Worm (Caenorhabditis elegans) whole organism, L4 larva: ENCODE data around the gene C46G7.5.

ENCODE experiments used
- F26F4.8 ChIP-seq: fragments of 200-800 bp; sonication (Bioruptor generic); conservative IDR thresholded peaks from 2 replicates; pipeline ENCODE4 v1.3.6; 2022; ENCODE audit warnings: missing genetic modification characterization, missing compliant biosample characterization
- F37D6.2 ChIP-seq: sonication (generic microtip); optimal IDR thresholded peaks from 2 replicates; lab custom pipeline; 2016; ENCODE audit warnings: mild to moderate bottlenecking, missing genetic modification characterization, missing compliant biosample characterization
- F44E2.7 ChIP-seq: fragments of 200-800 bp; sonication (Bioruptor generic); IDR thresholded peaks from 2 replicates; pipeline ENCODE4 v2.1.2; 2022; ENCODE audit warnings: missing genetic modification characterization, missing compliant biosample characterization
- F49E8.2 ChIP-seq: sonication (generic microtip); optimal IDR thresholded peaks from 2 replicates; lab custom pipeline; 2016; ENCODE audit warnings: missing compliant biosample characterization, mild to moderate bottlenecking, missing genetic modification characterization, borderline replicate concordance
- ZK337.2 ChIP-seq: fragments of 200-800 bp; sonication (Bioruptor generic); IDR thresholded peaks from 2 replicates; pipeline ENCODE4 v1.3.6; 2022; ENCODE audit warnings: missing genetic modification reagents, missing genetic modification characterization, missing compliant biosample characterization
- aha-1 ChIP-seq: fragments of 150-350 bp; peaks from one replicate; lab custom pipeline; 2014; ENCODE audit warnings: missing biosample characterization, missing genetic modification characterization
- aly-2 ChIP-seq: sonication (generic microtip); optimal IDR thresholded peaks from 2 replicates; lab custom pipeline; 2018; ENCODE audit warnings: missing biosample characterization, missing genetic modification characterization
- ama-1 ChIP-seq: fragments of 150-350 bp; optimal IDR thresholded peaks from 2 replicates; lab custom pipeline; 2014; ENCODE audit warnings: inconsistent platforms, mixed read lengths
- ceh-32 ChIP-seq: sonication (generic microtip); optimal IDR thresholded peaks from 2 replicates; lab custom pipeline; 2016; ENCODE audit warnings: mild to moderate bottlenecking, missing genetic modification characterization, missing compliant biosample characterization; ENCODE audit not compliant: poor library complexity
- ceh-82 ChIP-seq: sonication (generic microtip); optimal IDR thresholded peaks from 2 replicates; lab custom pipeline; 2017; ENCODE audit warnings: missing biosample characterization, missing genetic modification characterization
- ctbp-1 ChIP-seq: fragments of 200-800 bp; sonication (Bioruptor generic); IDR thresholded peaks from 2 replicates; pipeline ENCODE4 v1.3.6; 2022; ENCODE audit warnings: missing genetic modification reagents, missing genetic modification characterization, missing compliant biosample characterization
- daf-16 ChIP-seq, 3 experiments: sonication (generic microtip); optimal IDR thresholded peaks; 2 replicates each; lab custom pipeline; 2016 to 2017; ENCODE audit warnings: missing genetic modification characterization in 3 of 3, missing genetic modification reagents in 3 of 3, mild to moderate bottlenecking in 2 of 3, missing compliant biosample characterization in 2 of 3, missing biosample characterization in 1 of 3, moderate library complexity in 1 of 3
- daf-19 ChIP-seq: fragments of 200-800 bp; sonication (Bioruptor generic); conservative IDR thresholded peaks from 2 replicates; pipeline ENCODE4 v1.3.6; 2022; ENCODE audit warnings: missing genetic modification characterization, missing compliant biosample characterization
- daf-8 ChIP-seq: fragments of 200-800 bp; sonication (Bioruptor generic); IDR thresholded peaks from 2 replicates; pipeline ENCODE4 v1.3.6; 2022; ENCODE audit warnings: missing genetic modification characterization, missing compliant biosample characterization
- dmd-6 ChIP-seq: fragments of 200-800 bp; sonication (Bioruptor generic); IDR thresholded peaks from 2 replicates; pipeline ENCODE4 v1.3.6; 2022; ENCODE audit warnings: missing genetic modification reagents, missing genetic modification characterization, missing compliant biosample characterization
- dve-1 ChIP-seq: sonication (generic microtip); optimal IDR thresholded peaks from 2 replicates; lab custom pipeline; 2017; ENCODE audit warnings: antibody characterized with exemption, mild to moderate bottlenecking, missing genetic modification characterization, missing compliant biosample characterization; ENCODE audit not compliant: insufficient read depth
- fkh-10 ChIP-seq: fragments of 150-350 bp; optimal IDR thresholded peaks from 2 replicates; lab custom pipeline; 2014; ENCODE audit warnings: missing biosample characterization, missing genetic modification reagents, missing genetic modification characterization
- gei-8 ChIP-seq: fragments of 200-800 bp; sonication (Bioruptor generic); optimal IDR thresholded peaks from 2 replicates; lab custom pipeline; 2018; ENCODE audit warnings: mild to moderate bottlenecking, missing genetic modification characterization, missing compliant biosample characterization
- hif-1 ChIP-seq, 2 experiments: sonication (generic microtip); optimal IDR thresholded peaks; 2 replicates each; lab custom pipeline; 2016 to 2017; ENCODE audit warnings: missing compliant biosample characterization in 2 of 2, missing genetic modification characterization in 2 of 2, missing genetic modification reagents in 2 of 2, missing genotype in 2 of 2, mild to moderate bottlenecking in 1 of 2
- hlh-30 ChIP-seq: sonication (generic microtip); optimal IDR thresholded peaks from 2 replicates; lab custom pipeline; 2017; ENCODE audit warnings: antibody characterized with exemption, mild to moderate bottlenecking, missing genetic modification characterization, missing compliant biosample characterization; ENCODE audit not compliant: insufficient read depth
- hmg-1.1 ChIP-seq: fragments of 200-800 bp; sonication (Bioruptor generic); IDR thresholded peaks from 2 replicates; pipeline ENCODE4 v1.3.6; 2022; ENCODE audit warnings: missing genetic modification reagents, missing genetic modification characterization, missing compliant biosample characterization
- jun-1 ChIP-seq: fragments of 150-350 bp; optimal IDR thresholded peaks from 2 replicates; lab custom pipeline; 2014; ENCODE audit warnings: missing biosample characterization, missing genetic modification reagents, missing genetic modification characterization
- lin-38 ChIP-seq: fragments of 200-800 bp; sonication (Bioruptor generic); IDR thresholded peaks from 2 replicates; pipeline ENCODE4 v1.3.6; 2022; ENCODE audit warnings: missing genetic modification reagents, missing genetic modification characterization, missing compliant biosample characterization
- mdl-1 ChIP-seq, 2 experiments: fragments of 150-350 bp in 1 of 2; sonication (generic microtip) in 1 of 2; optimal IDR thresholded peaks; 2 replicates each; lab custom pipeline; 2014 to 2017; ENCODE audit warnings: missing biosample characterization in 2 of 2, missing genetic modification characterization in 2 of 2
- mdt-29 ChIP-seq: fragments of 200-800 bp; sonication (Bioruptor generic); IDR thresholded peaks from 2 replicates; pipeline ENCODE4 v1.3.6; 2022; ENCODE audit warnings: missing genetic modification reagents, missing genetic modification characterization, missing compliant biosample characterization
- mes-2 ChIP-seq: sonication (generic microtip); optimal IDR thresholded peaks from 2 replicates; lab custom pipeline; 2016; ENCODE audit warnings: missing genotype, mild to moderate bottlenecking, missing genetic modification characterization, missing compliant biosample characterization; ENCODE audit not compliant: poor library complexity, severe bottlenecking
- mxl-3 ChIP-seq: fragments of 200-800 bp; sonication (Bioruptor generic); optimal IDR thresholded peaks from 2 replicates; lab custom pipeline; 2018; ENCODE audit warnings: mild to moderate bottlenecking, missing genetic modification characterization, missing compliant biosample characterization
- nhr-111 ChIP-seq: fragments of 200-800 bp; sonication (Bioruptor generic); optimal IDR thresholded peaks from 2 replicates; lab custom pipeline; 2018; ENCODE audit warnings: mild to moderate bottlenecking, missing genetic modification characterization, missing compliant biosample characterization
- nhr-28 ChIP-seq: fragments of 150-350 bp; optimal IDR thresholded peaks from 2 replicates; lab custom pipeline; 2014; ENCODE audit warnings: missing biosample characterization, missing genetic modification characterization
- nhr-77 ChIP-seq: fragments of 150-350 bp; optimal IDR thresholded peaks from 2 replicates; lab custom pipeline; 2014; ENCODE audit warnings: missing biosample characterization, missing genetic modification characterization
- pha-4 ChIP-seq, 2 experiments: fragments of 150-350 bp in 1 of 2; fragments of 200-800 bp in 1 of 2; sonication (Bioruptor generic) in 1 of 2; IDR thresholded peaks in 1 of 2; optimal IDR thresholded peaks in 1 of 2; 2 replicates each; pipeline versions ENCODE4 v1.3.6 to Lab custom; 2014 to 2022; ENCODE audit warnings: missing genetic modification characterization in 2 of 2, missing genetic modification reagents in 2 of 2, missing biosample characterization in 1 of 2, missing compliant biosample characterization in 1 of 2
- php-3 ChIP-seq: fragments of 200-800 bp; sonication (Bioruptor generic); IDR thresholded peaks from 2 replicates; pipeline ENCODE4 v1.3.6; 2022; ENCODE audit warnings: missing genetic modification reagents, missing genetic modification characterization, missing compliant biosample characterization
- pqm-1 ChIP-seq: sonication (generic microtip); optimal IDR thresholded peaks from 2 replicates; lab custom pipeline; 2017; ENCODE audit warnings: missing biosample characterization, missing genetic modification characterization
- rbr-2 ChIP-seq: sonication (generic microtip); optimal IDR thresholded peaks from 2 replicates; lab custom pipeline; 2016; ENCODE audit warnings: missing genotype, missing genetic modification characterization, missing compliant biosample characterization
- sdz-12 ChIP-seq: fragments of 200-800 bp; sonication (Bioruptor generic); optimal IDR thresholded peaks from 2 replicates; lab custom pipeline; 2018; ENCODE audit warnings: mild to moderate bottlenecking, missing genetic modification characterization, missing compliant biosample characterization
- set-16 ChIP-seq: fragments of 200-800 bp; sonication (Bioruptor generic); IDR thresholded peaks from 2 replicates; pipeline ENCODE4 v1.3.6; 2022; ENCODE audit warnings: missing genetic modification reagents, missing genetic modification characterization, missing compliant biosample characterization
- skn-1 ChIP-seq: fragments of 150-350 bp; optimal IDR thresholded peaks from 2 replicates; lab custom pipeline; 2014; ENCODE audit warnings: missing biosample characterization, missing genetic modification characterization
- zfp-3 ChIP-seq: fragments of 200-800 bp; sonication (Bioruptor generic); conservative IDR thresholded peaks from 2 replicates; pipeline ENCODE4 v1.3.6; 2022; ENCODE audit warnings: missing genetic modification reagents, missing genetic modification characterization, missing compliant biosample characterization
- zip-2 ChIP-seq: fragments of 150-350 bp; optimal IDR thresholded peaks from 2 replicates; lab custom pipeline; 2014; ENCODE audit warnings: missing biosample characterization, missing genetic modification characterization
- ztf-7 ChIP-seq: fragments of 150-350 bp; optimal IDR thresholded peaks from 2 replicates; lab custom pipeline; 2014; ENCODE audit warnings: missing biosample characterization, missing genetic modification characterization

The C46G7.5 gene

DNA sequence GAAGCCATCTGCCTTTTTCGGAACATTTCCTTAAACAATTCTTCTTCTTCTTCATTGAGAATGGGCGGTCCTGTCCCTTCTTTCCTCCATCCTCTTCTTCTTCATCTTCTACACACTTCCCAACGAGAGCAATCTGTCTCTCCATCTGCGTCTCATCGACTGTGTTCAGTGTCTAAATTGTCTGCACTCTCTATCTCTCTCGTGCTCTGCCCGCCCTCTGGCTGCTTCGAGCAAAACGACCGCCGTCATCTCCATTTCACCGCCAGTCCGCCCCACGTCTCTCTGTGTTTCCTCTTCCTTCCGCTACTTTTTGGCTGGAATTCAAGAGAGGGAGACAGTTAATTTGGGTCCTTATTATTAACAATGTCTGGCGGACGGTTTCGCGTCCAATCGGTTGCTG is 42.0 kb upstream of the C46G7.5 start:
- TF ChIP-seq mdl-1 (tag; optimal IDR thresholded peaks at IDR 0.05; lab: Kevin White, UChicago) (no peak), ztf-7 (no peak), hlh-30 (peak; percentile 1), F26F4.8 (GFP tag; lab: Robert Waterston, UW) (no peak), ceh-32 (tag; lab: Kevin White, UChicago) (no peak), daf-16 (GFP tag; optimal IDR thresholded peaks at IDR 0.05; lab: Kevin White, UChicago) (no peak), daf-16 (tag; optimal IDR thresholded peaks at IDR 0.05; lab: Kevin White, UChicago) (peak; percentile 16), sdz-12 (GFP tag; lab: Kevin White, UChicago) (no peak), mes-2 (tag; lab: Kevin White, UChicago) (no peak), F44E2.7 (GFP tag; lab: Robert Waterston, UW) (no peak), zip-2 (no peak), hmg-1.1 (GFP tag; lab: Robert Waterston, UW) (peak; percentile 74), dve-1 (tag; lab: Kevin White, UChicago) (peak; percentile 9), mxl-3 (GFP tag; lab: Kevin White, UChicago) (peak; percentile 18), ama-1 (lab: Kevin White, UChicago) (peak; percentile 22), ctbp-1 (GFP tag; lab: Robert Waterston, UW) (no peak), dmd-6 (GFP tag; lab: Robert Waterston, UW) (0 out of 2 replicates have a peak, but pooled peaks have one; percentile 13), hif-1 (tag; optimal IDR thresholded peaks at IDR 0.05; lab: Kevin White, UChicago) (no peak), rbr-2 (tag; lab: Kevin White, UChicago) (peak; percentile 15), pqm-1 (tag; lab: Kevin White, UChicago) (no peak), set-16 (GFP tag; lab: Robert Waterston, UW) (peak; percentile 50), aha-1 (tag; lab: Kevin White, UChicago) (peak; percentile 79), nhr-111 (no peak)

DNA sequence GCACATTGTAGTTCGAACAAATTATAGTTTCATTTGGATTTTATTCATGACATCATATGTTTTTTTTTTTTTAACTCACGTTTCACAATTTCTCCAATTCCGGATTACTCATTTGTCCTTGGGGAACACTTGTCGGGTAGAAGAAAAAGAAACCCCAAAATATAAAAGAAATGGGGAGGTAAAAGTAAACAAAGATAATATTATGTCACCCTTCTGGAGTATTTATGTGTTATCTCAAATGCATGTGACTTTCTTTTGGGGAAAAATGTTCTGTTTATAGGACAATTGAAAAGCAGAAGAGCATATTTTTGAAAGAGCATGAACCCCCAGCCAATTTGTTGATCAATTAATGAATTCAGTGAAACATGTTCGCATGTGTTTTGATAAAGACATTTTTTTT is 40.4 kb upstream of the C46G7.5 start:
- TF ChIP-seq pha-4 (GFP tag; IDR thresholded peaks at IDR 0.05; lab: Robert Waterston, UW), result no peak
- peak; percentile 36 for TF ChIP-seq pha-4 (tag; optimal IDR thresholded peaks at IDR 0.05; lab: Kevin White, UChicago)
- TF ChIP-seq hlh-30, result peak; percentile 16
- TF ChIP-seq ZK337.2 (GFP tag; lab: Robert Waterston, UW), result no peak
- no peak for TF ChIP-seq fkh-10 (GFP tag; lab: Kevin White, UChicago)
- no peak for TF ChIP-seq lin-38 (GFP tag; lab: Robert Waterston, UW)
- no peak for TF ChIP-seq jun-1 (tag; lab: Kevin White, UChicago)
- no peak for TF ChIP-seq daf-16 (GFP tag; optimal IDR thresholded peaks at IDR 0.05; lab: Kevin White, UChicago)
- peak; percentile 77 for TF ChIP-seq daf-16 (tag; optimal IDR thresholded peaks at IDR 0.05; lab: Kevin White, UChicago)
- no peak for TF ChIP-seq hmg-1.1 (GFP tag; lab: Robert Waterston, UW)
- TF ChIP-seq daf-19, result no peak
- no peak for TF ChIP-seq F26F4.8 (GFP tag; lab: Robert Waterston, UW)
- TF ChIP-seq nhr-77 (tag; lab: Kevin White, UChicago), result no peak
- TF ChIP-seq sdz-12 (GFP tag; lab: Kevin White, UChicago), result no peak
- TF ChIP-seq php-3, result 0 out of 2 replicates have a peak, but pooled peaks have one; percentile 23
- TF ChIP-seq dve-1 (tag; lab: Kevin White, UChicago), result peak; percentile 40
- TF ChIP-seq skn-1, result no peak
- TF ChIP-seq ztf-7, result no peak
- TF ChIP-seq ceh-82 (tag; lab: Kevin White, UChicago), result no peak
- TF ChIP-seq nhr-28 (tag; lab: Kevin White, UChicago), result peak; percentile 25
- no peak for TF ChIP-seq mdt-29 (GFP tag; lab: Robert Waterston, UW)

DNA sequence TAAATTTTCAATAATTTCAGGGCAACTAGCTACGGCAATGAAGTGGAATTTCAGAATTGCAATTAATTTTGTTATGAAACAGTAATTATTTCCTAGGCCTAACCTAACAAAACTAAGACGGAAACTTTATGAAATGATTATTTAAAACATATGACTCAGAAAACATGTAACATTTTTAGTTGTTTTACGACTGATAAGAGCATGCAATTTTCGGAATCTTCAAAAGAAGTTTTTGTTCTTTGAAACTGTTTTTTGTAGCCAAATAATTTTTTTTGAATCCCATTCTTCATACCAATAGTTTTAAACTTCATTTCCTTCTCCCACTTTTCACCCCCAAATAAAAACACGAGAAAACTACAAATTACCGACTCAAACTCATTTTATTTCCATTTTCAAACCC is 37.6 kb upstream of the C46G7.5 start:
- no peak for TF ChIP-seq daf-8 (GFP tag; lab: Robert Waterston, UW)
- no peak for TF ChIP-seq hlh-30
- peak; percentile 11; the same call in 1 of the 2 replicates for TF ChIP-seq dmd-6 (GFP tag; lab: Robert Waterston, UW)
- no peak for TF ChIP-seq dve-1 (tag; lab: Kevin White, UChicago)
- no peak for TF ChIP-seq gei-8 (GFP tag; lab: Kevin White, UChicago)
- peak; percentile 16 for TF ChIP-seq pqm-1 (tag; lab: Kevin White, UChicago)
- peak; percentile 64 for TF ChIP-seq nhr-28 (tag; lab: Kevin White, UChicago)
- no peak for TF ChIP-seq zfp-3 (GFP tag; lab: Robert Waterston, UW)
- TF ChIP-seq daf-16 (GFP tag; optimal IDR thresholded peaks at IDR 0.05; lab: Kevin White, UChicago), result no peak
- peak; percentile 23 for TF ChIP-seq daf-16 (tag; optimal IDR thresholded peaks at IDR 0.05; lab: Kevin White, UChicago)
- TF ChIP-seq F37D6.2, result no peak
- no peak for TF ChIP-seq skn-1
- no peak for TF ChIP-seq ctbp-1 (GFP tag; lab: Robert Waterston, UW)
- no peak for TF ChIP-seq aly-2 (tag; lab: Kevin White, UChicago)
- TF ChIP-seq F49E8.2, result no peak
- TF ChIP-seq php-3, result peak; percentile 22; the same call in 1 of the 2 replicates
- no peak for TF ChIP-seq nhr-111
